Fruit fly (Drosophila melanogaster): ENCODE results near the gene CG5412.

The CG5412 gene

dm6 chr3R:20549017-20549854, 27.6 kb upstream of the CG5412 start (continued):
- no peak for TF ChIP-seq CG11085 (GFP tag; IDR thresholded peaks at IDR 0.05)
- no peak for TF ChIP-seq bcd (GFP tag; optimal IDR thresholded peaks at IDR 0.05)
- no peak for TF ChIP-seq vfl (GFP tag; optimal IDR thresholded peaks at IDR 0.05)
- TF ChIP-seq onecut (GFP tag; IDR thresholded peaks at IDR 0.05): no peak
- no peak for TF ChIP-seq bsh (GFP tag; optimal IDR thresholded peaks at IDR 0.05)
- TF ChIP-seq zfh1 (GFP tag; IDR thresholded peaks at IDR 0.05): no peak
- peak; percentile 84 for TF ChIP-seq D19B (GFP tag; optimal IDR thresholded peaks at IDR 0.05)
- peak; percentile 19 for TF ChIP-seq her (GFP tag; optimal IDR thresholded peaks at IDR 0.05)
- no peak for TF ChIP-seq CG17612 (GFP tag; IDR thresholded peaks at IDR 0.05)
- peak; percentile 12 for TF ChIP-seq CG1603 (tag; optimal IDR thresholded peaks at IDR 0.05)
- TF ChIP-seq sim (GFP tag; IDR thresholded peaks at IDR 0.05): no peak
- no peak for TF ChIP-seq bowl (GFP tag; IDR thresholded peaks at IDR 0.05)
- TF ChIP-seq CG2889 (GFP tag; IDR thresholded peaks at IDR 0.05): no peak
- peak; percentile 59 for TF ChIP-seq rib (GFP tag; IDR thresholded peaks at IDR 0.05)
- TF ChIP-seq CG2875 (GFP tag; optimal IDR thresholded peaks at IDR 0.05): no peak
- TF ChIP-seq dmrt99B (tag; optimal IDR thresholded peaks at IDR 0.05): no peak
- no peak for TF ChIP-seq Six4 (GFP tag; optimal IDR thresholded peaks at IDR 0.05)
- no peak for TF ChIP-seq trem (tag; optimal IDR thresholded peaks at IDR 0.05)
- TF ChIP-seq lab (GFP tag; optimal IDR thresholded peaks at IDR 0.05): peak; percentile 64
- TF ChIP-seq nerfin-1 (tag; optimal IDR thresholded peaks at IDR 0.05): no peak
- no peak for TF ChIP-seq CG7786 (GFP tag; optimal IDR thresholded peaks at IDR 0.05)
- 0 out of 4 replicates have a peak, but pooled peaks have one; percentile 34 for TF ChIP-seq chinmo (GFP tag; IDR thresholded peaks at IDR 0.05; ENCODE audit: partially characterized antibody)
- TF ChIP-seq CG13296 (GFP tag; optimal IDR thresholded peaks at IDR 0.05): no peak
- TF ChIP-seq ERR (GFP tag; optimal IDR thresholded peaks at IDR 0.05): no peak
- peak; percentile 48 for TF ChIP-seq CG12071 (GFP tag; optimal IDR thresholded peaks at IDR 0.05)
- TF ChIP-seq CG43689 (GFP tag; IDR thresholded peaks at IDR 0.05): no peak
- no peak for TF ChIP-seq slou (GFP tag; optimal IDR thresholded peaks at IDR 0.05)
- TF ChIP-seq Sox100B (GFP tag; optimal IDR thresholded peaks at IDR 0.05): no peak
- no peak for TF ChIP-seq phol (tag; optimal IDR thresholded peaks at IDR 0.05)
- no peak for TF ChIP-seq crc (GFP tag; optimal IDR thresholded peaks at IDR 0.05)
- no peak for TF ChIP-seq Jarid2 (GFP tag; optimal IDR thresholded peaks at IDR 0.05)
- no peak for TF ChIP-seq Trl (optimal IDR thresholded peaks at IDR 0.05)
- no peak for TF ChIP-seq Trl (GFP tag; optimal IDR thresholded peaks at IDR 0.05)
- TF ChIP-seq CG4328 (GFP tag; optimal IDR thresholded peaks at IDR 0.05): peak; percentile 9
- TF ChIP-seq peb (GFP tag; IDR thresholded peaks at IDR 0.05): no peak
- TF ChIP-seq CG18599 (GFP tag; optimal IDR thresholded peaks at IDR 0.05): peak; percentile 27
- TF ChIP-seq nau (GFP tag; optimal IDR thresholded peaks at IDR 0.05): no peak
- TF ChIP-seq mld (GFP tag; IDR thresholded peaks at IDR 0.05; ENCODE audit: partially characterized antibody): no peak
- no peak for TF ChIP-seq HLH4C (GFP tag; IDR thresholded peaks at IDR 0.05; ENCODE audit: partially characterized antibody)
- peak in 1 of 2 experiments; percentile 48 for TF ChIP-seq eve (GFP tag; optimal IDR thresholded peaks at IDR 0.05)
- no peak for TF ChIP-seq CG8478 (optimal IDR thresholded peaks at IDR 0.05)
- no peak for TF ChIP-seq usp (GFP tag; optimal IDR thresholded peaks at IDR 0.05)
- TF ChIP-seq gcm2 (GFP tag; optimal IDR thresholded peaks at IDR 0.05): no peak
- TF ChIP-seq Med (GFP tag): peak; percentile 79
- TF ChIP-seq CG7556 (GFP tag; optimal IDR thresholded peaks at IDR 0.05): no peak
- TF ChIP-seq Scr (GFP tag; IDR thresholded peaks at IDR 0.05; ENCODE audit: partially characterized antibody): no peak
- TF ChIP-seq row (GFP tag; IDR thresholded peaks at IDR 0.05): peak; percentile 66
- TF ChIP-seq CG12769 (tag; optimal IDR thresholded peaks at IDR 0.05): peak; percentile 43
- peak; percentile 32; the same call in 1 of the 2 replicates for TF ChIP-seq Drgx (GFP tag; IDR thresholded peaks at IDR 0.05)
- TF ChIP-seq CG7987 (GFP tag; optimal IDR thresholded peaks at IDR 0.05): peak; percentile 20

All from whole organism, embryonic.